Fruit fly (Drosophila melanogaster): Measurements from ENCODE around the gene CG32817.

Gene CG32817

DNA sequence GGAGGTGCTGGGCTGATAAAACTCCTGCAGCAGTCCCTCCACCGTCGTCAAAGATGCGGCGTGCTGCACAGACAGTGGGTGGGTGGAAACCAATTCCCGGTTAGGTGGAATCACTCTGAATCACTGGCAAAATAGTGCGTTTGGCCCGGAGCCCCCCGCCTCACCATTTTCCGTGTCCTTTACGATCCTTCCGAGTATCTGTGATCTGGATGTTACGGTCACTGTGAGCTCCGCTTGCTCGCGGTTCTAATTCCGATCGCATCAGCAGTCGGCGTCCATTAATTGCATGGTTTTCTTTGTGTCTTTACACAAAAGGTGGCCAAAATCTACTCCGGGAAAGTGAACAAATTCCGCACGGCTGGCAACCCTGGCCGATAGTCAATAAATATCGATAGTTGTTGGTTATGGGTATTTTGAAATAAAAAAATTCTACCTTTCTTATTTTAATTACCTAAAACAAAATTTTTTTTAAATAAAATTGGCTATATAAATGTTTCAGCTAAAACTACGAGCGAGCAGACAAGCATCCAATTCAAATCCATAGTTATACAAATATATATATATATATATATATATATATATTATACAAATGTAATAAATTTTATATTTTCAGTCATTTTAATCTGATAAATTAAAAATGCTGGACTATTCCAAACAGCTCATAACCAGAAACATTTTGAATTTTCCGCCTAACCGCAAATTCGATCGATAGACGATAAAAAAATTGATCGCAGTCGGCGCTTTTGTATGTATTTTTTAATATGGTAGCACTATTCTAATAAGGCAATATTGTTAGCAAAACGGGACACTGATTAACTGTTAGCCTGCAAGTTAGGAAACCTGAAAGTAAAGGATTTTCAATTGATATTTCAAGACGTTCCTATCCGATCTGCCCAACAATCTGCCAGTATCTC is 2.4 kb upstream of the CG32817 start, which contains the start of the genes ebo and CG13373 (continued):
- peak; percentile 16 for TF ChIP-seq CG13775 (GFP tag; optimal IDR thresholded peaks at IDR 0.05)
- TF ChIP-seq Deaf1 (tag; optimal IDR thresholded peaks at IDR 0.05) = no peak
- TF ChIP-seq rib (GFP tag; IDR thresholded peaks at IDR 0.05) = no peak
- TF ChIP-seq CG13624 (GFP tag; optimal IDR thresholded peaks at IDR 0.05) = no peak
- peak; percentile 70 for TF ChIP-seq CG13287 (GFP tag; IDR thresholded peaks at IDR 0.05; ENCODE audit: partially characterized antibody)
- no peak for TF ChIP-seq YL-1 (GFP tag; optimal IDR thresholded peaks at IDR 0.05)
- TF ChIP-seq gt (GFP tag; IDR thresholded peaks at IDR 0.05) = no peak
- peak; percentile 34 for TF ChIP-seq Ssrp (tag; optimal IDR thresholded peaks at IDR 0.05)
- TF ChIP-seq al (GFP tag; IDR thresholded peaks at IDR 0.05) = 0 out of 2 replicates have a peak, but pooled peaks have one; percentile 17
- no peak for TF ChIP-seq CG4360 (GFP tag; IDR thresholded peaks at IDR 0.05)
- TF ChIP-seq cato (GFP tag; optimal IDR thresholded peaks at IDR 0.05; ENCODE audit: borderline replicate concordance) = no peak
- TF ChIP-seq CG10321 (GFP tag; IDR thresholded peaks at IDR 0.05) = no peak
- TF ChIP-seq kni (GFP tag; optimal IDR thresholded peaks at IDR 0.05) = no peak
- TF ChIP-seq CG4424 (GFP tag; optimal IDR thresholded peaks at IDR 0.05) = no peak
- TF ChIP-seq bowl (GFP tag; IDR thresholded peaks at IDR 0.05) = no peak
- TF ChIP-seq BEAF-32 (GFP tag; optimal IDR thresholded peaks at IDR 0.05) = peak; percentile 69
- TF ChIP-seq Chrac-16 (GFP tag; optimal IDR thresholded peaks at IDR 0.05) = no peak
- no peak for TF ChIP-seq CG15073 (GFP tag; optimal IDR thresholded peaks at IDR 0.05)
- no peak for TF ChIP-seq run (tag; optimal IDR thresholded peaks at IDR 0.05)
- TF ChIP-seq Poxn (GFP tag; IDR thresholded peaks at IDR 0.05) = no peak
- no peak for TF ChIP-seq tap (tag; optimal IDR thresholded peaks at IDR 0.05)
- TF ChIP-seq maf-S (GFP tag; optimal IDR thresholded peaks at IDR 0.05) = no peak
- TF ChIP-seq Mad (GFP tag; optimal IDR thresholded peaks at IDR 0.05) = no peak
- peak; percentile 12 for TF ChIP-seq Antp (GFP tag; optimal IDR thresholded peaks at IDR 0.05)
- TF ChIP-seq CG12236 (GFP tag; optimal IDR thresholded peaks at IDR 0.05) = no peak
- TF ChIP-seq CG11398 (GFP tag; optimal IDR thresholded peaks at IDR 0.05) = no peak
- TF ChIP-seq Bgb (GFP tag; IDR thresholded peaks at IDR 0.05; ENCODE audit: partially characterized antibody) = peak; percentile 49
- TF ChIP-seq tin (GFP tag; optimal IDR thresholded peaks at IDR 0.05) = peak; percentile 5
- no peak for TF ChIP-seq NFAT (GFP tag; IDR thresholded peaks at IDR 0.05)
- TF ChIP-seq CG17802 (tag; optimal IDR thresholded peaks at IDR 0.05) = no peak
- no peak for TF ChIP-seq Atf-2 (GFP tag; optimal IDR thresholded peaks at IDR 0.05)
- peak; percentile 50; the same call in 1 of the 3 replicates for TF ChIP-seq CG34422 (GFP tag; IDR thresholded peaks at IDR 0.05)
- no peak for TF ChIP-seq CG30431 (GFP tag; optimal IDR thresholded peaks at IDR 0.05)
- TF ChIP-seq Doc3 (GFP tag; IDR thresholded peaks at IDR 0.05; ENCODE audit: partially characterized antibody) = 0 out of 3 replicates have a peak, but pooled peaks have one; percentile 43
- no peak for TF ChIP-seq Optix (GFP tag; IDR thresholded peaks at IDR 0.05)
- TF ChIP-seq CG5245 (GFP tag; optimal IDR thresholded peaks at IDR 0.05) = no peak
- TF ChIP-seq Dek (tag; optimal IDR thresholded peaks at IDR 0.05) = peak; percentile 15
- no peak for TF ChIP-seq scrt (GFP tag; optimal IDR thresholded peaks at IDR 0.05)
- peak; percentile 35 for TF ChIP-seq nmo (GFP tag; optimal IDR thresholded peaks at IDR 0.05)
- peak; percentile 46 for TF ChIP-seq CG18262 (tag; optimal IDR thresholded peaks at IDR 0.05)
- TF ChIP-seq CG18599 (GFP tag; optimal IDR thresholded peaks at IDR 0.05) = no peak
- no peak for TF ChIP-seq cg (GFP tag; optimal IDR thresholded peaks at IDR 0.05)
- TF ChIP-seq CG14050 (GFP tag; IDR thresholded peaks at IDR 0.05) = peak; percentile 15; the same call in 1 of the 3 replicates
- peak; percentile 46; the same call in 1 of the 3 replicates for TF ChIP-seq CG34224 (GFP tag; IDR thresholded peaks at IDR 0.05; ENCODE audit: partially characterized antibody)
- TF ChIP-seq CG17361 (GFP tag; IDR thresholded peaks at IDR 0.05) = no peak; the same call in 2 of the 3 replicates
- TF ChIP-seq CG4404 (GFP tag; IDR thresholded peaks at IDR 0.05) = no peak
- TF ChIP-seq CG14710 (tag; optimal IDR thresholded peaks at IDR 0.05) = peak; percentile 50
- no peak for TF ChIP-seq pnt (GFP tag; optimal IDR thresholded peaks at IDR 0.05)

All from whole organism, embryonic.